Worm (Caenorhabditis elegans): ENCODE measurements around the gene dhs-11.

DNA sequence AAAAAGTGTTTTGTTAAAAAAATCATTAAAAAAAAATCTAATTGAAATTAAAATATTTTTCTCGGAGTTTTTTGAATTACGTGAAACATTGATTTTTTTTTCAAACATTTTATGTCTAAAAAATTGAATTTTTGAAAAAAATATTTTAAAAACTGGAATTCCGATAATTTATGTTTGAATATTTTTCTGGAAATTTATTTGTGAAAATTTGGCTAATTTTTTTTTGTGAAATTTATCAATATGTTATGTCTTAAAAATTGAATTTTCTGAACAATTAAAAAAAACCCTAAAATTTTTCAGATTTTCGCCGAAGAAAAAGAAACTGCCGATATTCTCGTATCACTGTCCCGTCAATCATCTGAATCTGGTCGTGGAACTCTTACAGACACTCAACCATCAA is 30.3 kb downstream of the dhs-11 start, which contains the start of gene Y39A1A.24:
- TF ChIP-seq lin-15B (tag; optimal IDR thresholded peaks at IDR 0.05) (no peak), nhr-67 (tag; optimal IDR thresholded peaks at IDR 0.05) (no peak), elt-3 (tag; optimal IDR thresholded peaks at IDR 0.05) (no peak), R02D3.7 (tag; optimal IDR thresholded peaks at IDR 0.05) (no peak), unc-62 (GFP tag; optimal IDR thresholded peaks at IDR 0.05) (no peak), nhr-77 (tag; optimal IDR thresholded peaks at IDR 0.05) (no peak), elt-1 (tag; optimal IDR thresholded peaks at IDR 0.05) (no peak), ztf-4 (tag; optimal IDR thresholded peaks at IDR 0.05) (no peak), pqm-1 (tag; optimal IDR thresholded peaks at IDR 0.05) (no peak), eor-1 (tag; optimal IDR thresholded peaks at IDR 0.05) (no peak), nhr-12 (tag; optimal IDR thresholded peaks at IDR 0.05) (no peak), ceh-28 (tag; optimal IDR thresholded peaks at IDR 0.05) (no peak), nhr-25 (tag; optimal IDR thresholded peaks at IDR 0.05) (no peak), sea-2 (GFP tag; optimal IDR thresholded peaks at IDR 0.05) (no peak)

Measured in whole organism, L3 larva.